Fruit fly (Drosophila melanogaster) whole organism, embryonic: ENCODE data around the gene Flad1.
A peak's percentile ranks its signal among the peaks of the same experiment; 100 is the strongest.

Experiments
- ATbp ChIP-seq: fragments of 200-800 bp; sonication (Bioruptor generic); optimal IDR thresholded peaks from 2 replicates; lab custom pipeline; 2017; ENCODE audit warnings: missing biosample characterization, mild to moderate bottlenecking, missing genetic modification characterization, missing genetic modification reagents
- Abd-B ChIP-seq: fragments of 200-800 bp; sonication (Bioruptor generic); optimal IDR thresholded peaks from 2 replicates; lab custom pipeline; 2018; ENCODE audit warnings: missing biosample characterization, mild to moderate bottlenecking, missing genetic modification characterization, moderate library complexity
- Atf6 ChIP-seq: fragments of 200-800 bp; sonication (Bioruptor generic); IDR thresholded peaks from 2 replicates; pipeline ENCODE4 v1.3.6; 2022; ENCODE audit warnings: missing biosample characterization, missing genetic modification characterization
- CG10462 ChIP-seq: fragments of 200-800 bp; sonication (Bioruptor generic); optimal IDR thresholded peaks from 2 replicates; lab custom pipeline; 2016; ENCODE audit warnings: missing biosample characterization, missing genetic modification characterization
- CG12071 ChIP-seq: fragments of 200-800 bp; sonication (Bioruptor generic); optimal IDR thresholded peaks from 3 replicates; lab custom pipeline; 2018; ENCODE audit warnings: missing biosample characterization, mild to moderate bottlenecking, missing genetic modification characterization
- CG12104 ChIP-seq: fragments of 200-800 bp; sonication (Bioruptor generic); optimal IDR thresholded peaks from 3 replicates; lab custom pipeline; 2016; ENCODE audit warnings: missing biosample characterization, missing genetic modification characterization
- CG13287 ChIP-seq: fragments of 200-800 bp; sonication (Bioruptor generic); IDR thresholded peaks from 2 replicates; pipeline ENCODE4 v1.3.6; 2022; ENCODE audit warnings: missing biosample characterization, missing genetic modification characterization; ENCODE audit not compliant: partially characterized antibody
- CG14050 ChIP-seq: fragments of 200-800 bp; sonication (Bioruptor generic); IDR thresholded peaks from 3 replicates; pipeline ENCODE4 v1.3.6; 2022; ENCODE audit warnings: missing biosample characterization, missing genetic modification characterization
- CG14860 ChIP-seq: fragments of 200-800 bp; sonication (Bioruptor generic); IDR thresholded peaks from 3 replicates; pipeline ENCODE4 v1.3.6; 2022; ENCODE audit warnings: missing biosample characterization, missing genetic modification characterization; ENCODE audit not compliant: partially characterized antibody
- CG30431 ChIP-seq: fragments of 200-800 bp; sonication (Bioruptor generic); optimal IDR thresholded peaks from 2 replicates; lab custom pipeline; 2017; ENCODE audit warnings: missing biosample characterization, missing genetic modification characterization
- CG32767 ChIP-seq: fragments of 200-800 bp; sonication (Bioruptor generic); IDR thresholded peaks from 2 replicates; pipeline ENCODE4 v1.3.6; 2022; ENCODE audit warnings: missing biosample characterization, missing genetic modification characterization
- CG6254 ChIP-seq: fragments of 200-800 bp; sonication (Bioruptor generic); optimal IDR thresholded peaks from 3 replicates; lab custom pipeline; 2017; ENCODE audit warnings: mild to moderate bottlenecking, missing biosample characterization, missing genetic modification reagents, missing genetic modification characterization
- CG8765 ChIP-seq: fragments of 200-800 bp; sonication (Bioruptor generic); IDR thresholded peaks from 2 replicates; pipeline ENCODE4 v1.3.6; 2022; ENCODE audit warnings: missing biosample characterization, missing genetic modification characterization
- CG8944 ChIP-seq: fragments of 200-800 bp; sonication (Bioruptor generic); optimal IDR thresholded peaks from 3 replicates; lab custom pipeline; 2016; ENCODE audit warnings: missing biosample characterization, missing genetic modification characterization
- CoRest ChIP-seq: fragments of 200-800 bp; sonication (Bioruptor generic); optimal IDR thresholded peaks from 3 replicates; lab custom pipeline; 2018; ENCODE audit warnings: missing biosample characterization, mild to moderate bottlenecking, missing genetic modification characterization, moderate library complexity
- Dad ChIP-seq: fragments of 200-800 bp; sonication (Bioruptor generic); optimal IDR thresholded peaks from 3 replicates; lab custom pipeline; 2016; ENCODE audit warnings: missing biosample characterization, missing genetic modification characterization
- Eip74EF ChIP-seq, 2 experiments: fragments of 200-800 bp in 1 of 2; fragments of >200 bp in 1 of 2; sonication (Bioruptor generic) in 1 of 2; optimal IDR thresholded peaks; 2 replicates each; lab custom pipeline; 2017 to 2019; ENCODE audit warnings: missing biosample characterization in 2 of 2, missing genetic modification characterization in 2 of 2, mild to moderate bottlenecking in 1 of 2, moderate library complexity in 1 of 2
- Fer2 ChIP-seq: fragments of 200-800 bp; sonication (Bioruptor generic); optimal IDR thresholded peaks from 2 replicates; lab custom pipeline; 2018; ENCODE audit warnings: missing biosample characterization, mild to moderate bottlenecking, missing genetic modification characterization, moderate library complexity
- HLHmδ ChIP-seq: fragments of 200-800 bp; sonication (Bioruptor generic); optimal IDR thresholded peaks from 2 replicates; lab custom pipeline; 2018; ENCODE audit warnings: missing biosample characterization, mild to moderate bottlenecking, missing genetic modification characterization, moderate library complexity
- Mad ChIP-seq: fragments of 200-800 bp; sonication (Bioruptor generic); optimal IDR thresholded peaks from 2 replicates; lab custom pipeline; 2016; ENCODE audit warnings: missing biosample characterization, missing genetic modification characterization
- Meics ChIP-seq: fragments of 200-800 bp; sonication (Bioruptor generic); optimal IDR thresholded peaks from 2 replicates; lab custom pipeline; 2017; ENCODE audit warnings: missing biosample characterization, mild to moderate bottlenecking, missing genetic modification characterization
- NFAT ChIP-seq: fragments of 200-800 bp; sonication (Bioruptor generic); IDR thresholded peaks from 2 replicates; pipeline ENCODE4 v1.3.6; 2022; ENCODE audit warnings: missing biosample characterization, missing genetic modification characterization
- Nf-YA ChIP-seq: fragments of 200-800 bp; sonication (Bioruptor generic); IDR thresholded peaks from 2 replicates; pipeline ENCODE4 v1.3.6; 2022; ENCODE audit warnings: missing biosample characterization, missing genetic modification characterization
- Nf-YC ChIP-seq: fragments of 200-800 bp; optimal IDR thresholded peaks from 3 replicates; lab custom pipeline; 2019; ENCODE audit warnings: missing biosample characterization, mild to moderate bottlenecking, missing genetic modification characterization, moderate library complexity
- Oli ChIP-seq: fragments of 200-800 bp; sonication (Bioruptor generic); optimal IDR thresholded peaks from 2 replicates; lab custom pipeline; 2018; ENCODE audit warnings: missing biosample characterization, mild to moderate bottlenecking, missing genetic modification characterization, moderate library complexity
- Taf1 ChIP-seq: fragments of 200-800 bp; sonication (Bioruptor generic); IDR thresholded peaks from 2 replicates; pipeline ENCODE4 v1.3.6; 2022; ENCODE audit warnings: missing biosample characterization, missing genetic modification characterization
- Tbp ChIP-seq: fragments of >200 bp; optimal IDR thresholded peaks from 2 replicates; lab custom pipeline; 2018; ENCODE audit warnings: missing biosample characterization, missing genetic modification characterization
- Vsx1 ChIP-seq: fragments of 200-800 bp; sonication (Bioruptor generic); optimal IDR thresholded peaks from 2 replicates; lab custom pipeline; 2017; ENCODE audit warnings: missing biosample characterization, mild to moderate bottlenecking, missing genetic modification characterization, missing genetic modification reagents
- Xrp1 ChIP-seq: fragments of 200-800 bp; sonication (Bioruptor generic); IDR thresholded peaks from 2 replicates; pipeline ENCODE4 v1.3.6; 2022; ENCODE audit warnings: missing biosample characterization, missing genetic modification characterization
- ato ChIP-seq: fragments of 200-800 bp; sonication (Bioruptor generic); IDR thresholded peaks from 2 replicates; pipeline ENCODE4 v1.3.6; 2022; ENCODE audit warnings: missing biosample characterization, missing genetic modification characterization; ENCODE audit not compliant: partially characterized antibody
- bcd ChIP-seq: fragments of 200-800 bp; sonication (Bioruptor generic); optimal IDR thresholded peaks from 2 replicates; lab custom pipeline; 2017; ENCODE audit warnings: missing biosample characterization, mild to moderate bottlenecking, missing genetic modification characterization
- bigmax ChIP-seq: fragments of 200-800 bp; sonication (Bioruptor generic); optimal IDR thresholded peaks from 2 replicates; lab custom pipeline; 2018; ENCODE audit warnings: missing biosample characterization, mild to moderate bottlenecking, missing genetic modification characterization
- chinmo ChIP-seq: fragments of 200-800 bp; sonication (Bioruptor generic); IDR thresholded peaks from 4 replicates; pipeline ENCODE4 v1.3.6; 2022; ENCODE audit warnings: missing biosample characterization, missing genetic modification characterization; ENCODE audit not compliant: partially characterized antibody
- chm ChIP-seq: fragments of 200-800 bp; sonication (Bioruptor generic); IDR thresholded peaks from 2 replicates; pipeline ENCODE4 v1.3.6; 2022; ENCODE audit warnings: missing biosample characterization, missing genetic modification characterization
- ems ChIP-seq: fragments of 200-800 bp; sonication (Bioruptor generic); optimal IDR thresholded peaks from 3 replicates; lab custom pipeline; 2016; ENCODE audit warnings: missing biosample characterization, missing genetic modification characterization
- eve ChIP-seq, 2 experiments: fragments of >200 bp; optimal IDR thresholded peaks; 2 replicates each; lab custom pipeline; 2017; ENCODE audit warnings: missing biosample characterization in 2 of 2, missing genetic modification characterization in 2 of 2
- gcm2 ChIP-seq: fragments of 200-800 bp; sonication (Bioruptor generic); optimal IDR thresholded peaks from 2 replicates; lab custom pipeline; 2016; ENCODE audit warnings: missing biosample characterization, missing genetic modification characterization
- grau ChIP-seq: fragments of 200-800 bp; optimal IDR thresholded peaks from 3 replicates; lab custom pipeline; 2019; ENCODE audit warnings: missing biosample characterization, mild to moderate bottlenecking, missing genetic modification characterization, moderate library complexity
- kay ChIP-seq: fragments of 200-800 bp; sonication (Bioruptor generic); optimal IDR thresholded peaks from 2 replicates; lab custom pipeline; 2016; ENCODE audit warnings: missing biosample characterization, missing genetic modification characterization
- mirr ChIP-seq: fragments of 200-800 bp; sonication (Bioruptor generic); optimal IDR thresholded peaks from 3 replicates; lab custom pipeline; 2018; ENCODE audit warnings: missing biosample characterization, mild to moderate bottlenecking, missing genetic modification characterization
- org-1 ChIP-seq: fragments of 200-800 bp; sonication (Bioruptor generic); optimal IDR thresholded peaks from 2 replicates; lab custom pipeline; 2017; ENCODE audit warnings: missing biosample characterization, missing genetic modification characterization
- pan ChIP-seq, 4 experiments: fragments of >200 bp in 3 of 4; fragments of 200-800 bp in 1 of 4; sonication (Bioruptor generic) in 1 of 4; optimal IDR thresholded peaks in 3 of 4; IDR thresholded peaks in 1 of 4; 2 replicates each; pipeline versions ENCODE4 v1.3.6 to Lab custom; 2017 to 2022; ENCODE audit warnings: missing biosample characterization in 2 of 4, missing genetic modification characterization in 2 of 4, mixed read lengths in 1 of 4
- ranshi ChIP-seq: fragments of 200-800 bp; sonication (Bioruptor generic); IDR thresholded peaks from 2 replicates; pipeline ENCODE4 v1.3.6; 2022; ENCODE audit warnings: missing biosample characterization, missing genetic modification characterization
- sens ChIP-seq: fragments of 200-800 bp; sonication (Bioruptor generic); peaks from one replicate; lab custom pipeline; 2016; ENCODE audit warnings: missing biosample characterization, missing genetic modification characterization
- shn ChIP-seq: fragments of 200-800 bp; sonication (Bioruptor generic); optimal IDR thresholded peaks from 3 replicates; lab custom pipeline; 2016; ENCODE audit warnings: missing biosample characterization, missing genetic modification characterization
- tap ChIP-seq: fragments of 200-800 bp; optimal IDR thresholded peaks from 3 replicates; lab custom pipeline; 2019; ENCODE audit warnings: missing biosample characterization, mild to moderate bottlenecking, missing genetic modification characterization, moderate library complexity
- trh ChIP-seq: fragments of 200-800 bp; sonication (Bioruptor generic); optimal IDR thresholded peaks from 2 replicates; lab custom pipeline; 2016; ENCODE audit warnings: missing biosample characterization, missing genetic modification characterization
- tx ChIP-seq: fragments of 200-800 bp; sonication (Bioruptor generic); optimal IDR thresholded peaks from 2 replicates; lab custom pipeline; 2016; ENCODE audit warnings: missing biosample characterization, missing genetic modification characterization
- wdn ChIP-seq: fragments of 200-800 bp; sonication (Bioruptor generic); IDR thresholded peaks from 2 replicates; pipeline ENCODE4 v1.3.6; 2022; ENCODE audit warnings: missing biosample characterization, missing genetic modification characterization
- zen2 ChIP-seq: fragments of 200-800 bp; sonication (Bioruptor generic); IDR thresholded peaks from 3 replicates; pipeline ENCODE4 v1.3.6; 2022; ENCODE audit warnings: missing biosample characterization, missing genetic modification characterization; ENCODE audit not compliant: partially characterized antibody

Flad1 gene

DNA sequence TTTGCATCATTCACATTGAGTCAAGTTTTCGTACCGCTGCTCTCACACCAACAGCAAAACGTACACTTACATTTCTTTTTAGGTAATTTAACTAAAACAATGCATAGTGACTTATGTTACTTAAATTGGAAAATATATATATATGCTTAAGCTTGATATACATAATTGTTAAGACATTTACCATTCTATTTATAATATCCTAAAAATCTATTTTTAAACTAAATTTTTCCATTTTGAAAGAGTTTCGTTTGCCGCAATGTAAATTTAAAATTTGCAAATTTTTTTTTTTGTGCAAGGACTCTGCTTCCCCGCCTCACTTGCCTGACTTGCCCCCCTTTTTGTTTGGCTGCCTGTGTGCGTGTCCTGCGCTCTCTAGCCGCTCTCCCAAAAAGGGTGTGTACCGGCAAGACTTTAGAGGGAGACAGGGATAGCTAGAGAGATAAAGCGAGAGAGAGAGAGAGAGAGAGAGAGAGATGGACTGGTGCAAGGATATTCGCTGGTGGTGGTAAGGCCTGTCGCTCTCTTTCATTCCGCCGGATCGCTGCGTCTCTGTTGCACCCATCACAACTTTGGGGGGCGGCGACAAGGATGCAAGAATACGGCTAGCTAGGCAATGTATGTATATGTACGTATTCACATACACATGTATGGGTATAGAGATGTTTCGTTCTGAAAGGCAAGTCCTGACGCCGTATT lies 34.7 kb upstream of the Flad1 start (continued):
- TF ChIP-seq Vsx1 (GFP tag; lab: Kevin White, UChicago) (no peak), trh (GFP tag; lab: Kevin White, UChicago) (no peak), ems (GFP tag; lab: Kevin White, UChicago) (no peak), wdn (GFP tag; lab: Robert Waterston, UW) (no peak), grau (tag; lab: Kevin White, UChicago) (peak; percentile 61), CG32767 (no peak), Tbp (GFP tag; lab: Kevin White, UChicago) (no peak), chm (GFP tag; lab: Robert Waterston, UW) (no peak), org-1 (peak; percentile 6), Oli (peak; percentile 53), Abd-B (peak; percentile 16), kay (GFP tag; lab: Kevin White, UChicago) (no peak), CG6254 (GFP tag; lab: Kevin White, UChicago) (no peak), ranshi (no peak), CG30431 (no peak), shn (GFP tag; lab: Kevin White, UChicago) (no peak), CG14050 (GFP tag; lab: Robert Waterston, UW) (no peak), Nf-YA (no peak), Atf6 (GFP tag; lab: Robert Waterston, UW) (peak; percentile 52; the same call in 1 of the 2 replicates), ato (GFP tag; lab: Robert Waterston, UW) (no peak), tap (no peak), bigmax (GFP tag; lab: Kevin White, UChicago) (no peak), Eip74EF (GFP tag; optimal IDR thresholded peaks at IDR 0.05; lab: Kevin White, UChicago) (peak in 1 of 2 experiments; percentile 12), eve (GFP tag; optimal IDR thresholded peaks at IDR 0.05; lab: Kevin White, UChicago) (peak in 1 of 2 experiments; percentile 25), Fer2 (tag; lab: Kevin White, UChicago) (no peak), chinmo (GFP tag; lab: Robert Waterston, UW) (0 out of 4 replicates have a peak, but pooled peaks have one; percentile 56), HLHmδ (GFP tag; lab: Kevin White, UChicago) (no peak), Mad (no peak), CG14860 (GFP tag; lab: Robert Waterston, UW) (no peak), Taf1 (no peak), bcd (GFP tag; lab: Kevin White, UChicago) (peak; percentile 34), CG8765 (GFP tag; lab: Robert Waterston, UW) (no peak), CG12104 (GFP tag; lab: Kevin White, UChicago) (no peak), sens (GFP tag; lab: Kevin White, UChicago) (peak; percentile 49), Meics (peak; percentile 63), Xrp1 (GFP tag; lab: Robert Waterston, UW) (no peak), CG13287 (GFP tag; lab: Robert Waterston, UW) (no peak), Dad (GFP tag; lab: Kevin White, UChicago) (no peak), tx (GFP tag; lab: Kevin White, UChicago) (no peak), NFAT (GFP tag; lab: Robert Waterston, UW) (no peak), ATbp (GFP tag; lab: Kevin White, UChicago) (peak; percentile 17), zen2 (GFP tag; lab: Robert Waterston, UW) (no peak), CG12071 (GFP tag; lab: Kevin White, UChicago) (no peak), pan (optimal IDR thresholded peaks at IDR 0.05; lab: Kevin White, UChicago) (no peak), pan (GFP tag; optimal IDR thresholded peaks at IDR 0.05 in 1 of 2, IDR thresholded peaks at IDR 0.05 in 1 of 2) (no peak), CoRest (tag; lab: Kevin White, UChicago) (peak; percentile 54), CG8944 (no peak), mirr (no peak), CG10462 (GFP tag; lab: Kevin White, UChicago) (no peak), Nf-YC (tag; lab: Kevin White, UChicago) (peak; percentile 61), gcm2 (no peak)
